Worm (Caenorhabditis elegans): ENCODE data around the gene eif-3.B.

- TF ChIP-seq snpc-4 (tag; optimal IDR thresholded peaks at IDR 0.05): no peak
- TF ChIP-seq fkh-10 (GFP tag; optimal IDR thresholded peaks at IDR 0.05): no peak
- TF ChIP-seq swsn-7 (tag; optimal IDR thresholded peaks at IDR 0.05): no peak
- no peak for TF ChIP-seq unc-62 (GFP tag; optimal IDR thresholded peaks at IDR 0.05)
- TF ChIP-seq zag-1 (tag; optimal IDR thresholded peaks at IDR 0.05): no peak
- no peak for TF ChIP-seq ama-1 (optimal IDR thresholded peaks at IDR 0.05)
- TF ChIP-seq grh-1 (GFP tag; IDR thresholded peaks at IDR 0.05): no peak
- no peak for TF ChIP-seq dpl-1 (GFP tag; optimal IDR thresholded peaks at IDR 0.05)
- no peak for TF ChIP-seq unc-130 (tag; optimal IDR thresholded peaks at IDR 0.05)
- TF ChIP-seq fos-1 (tag; optimal IDR thresholded peaks at IDR 0.05): no peak
- no peak for TF ChIP-seq isw-1 (GFP tag; IDR thresholded peaks at IDR 0.05)
- no peak for TF ChIP-seq hpl-2 (GFP tag; optimal IDR thresholded peaks at IDR 0.05)
These were observed 23.1 kb upstream of the eif-3.B start for ce11 chrII:14772113-14772512.
